Worm (Caenorhabditis elegans) whole organism, L4/young adult: ENCODE results near the gene snap-29.

ENCODE experiments used
- W03F9.2 ChIP-seq: fragments of 150-350 bp; optimal IDR thresholded peaks from 2 replicates; lab custom pipeline; 2014; ENCODE audit warnings: missing biosample characterization, missing genetic modification characterization
- dao-5 ChIP-seq: sonication (generic microtip); optimal IDR thresholded peaks from 2 replicates; lab custom pipeline; 2016; ENCODE audit warnings: missing genotype, missing genetic modification characterization, moderate library complexity, missing compliant biosample characterization
- him-1 ChIP-seq: sonication (generic microtip); optimal IDR thresholded peaks from 2 replicates; lab custom pipeline; 2016; ENCODE audit warnings: missing genotype, missing genetic modification reagents, missing genetic modification characterization, missing compliant biosample characterization

DNA sequence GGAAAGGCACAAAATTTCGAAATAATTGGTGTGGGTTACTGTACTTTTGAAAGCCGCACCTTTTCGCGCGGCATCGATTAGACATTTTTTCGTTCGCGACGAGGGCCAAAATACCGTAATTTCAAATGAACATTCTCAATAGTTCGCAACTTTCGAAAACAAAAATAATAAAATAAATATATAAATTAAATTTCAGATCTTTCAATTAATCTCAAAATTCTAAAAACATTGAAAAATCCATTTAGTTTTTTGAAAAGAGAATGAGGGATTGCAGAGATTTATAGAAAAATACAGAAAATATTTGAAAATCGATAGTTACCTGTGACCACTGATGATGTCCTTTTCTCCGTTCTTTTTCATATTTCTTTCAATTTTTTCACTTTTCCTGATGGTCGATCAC, 10.0 kb downstream of the snap-29 start, which contains the start of gene K02D10.8:
- no peak for TF ChIP-seq him-1 (tag; lab: Kevin White, UChicago)
- TF ChIP-seq dao-5 (tag; lab: Kevin White, UChicago), result no peak
- TF ChIP-seq W03F9.2 (tag; lab: Kevin White, UChicago), result no peak
